Fruit fly (Drosophila melanogaster): ENCODE measurements around the gene CG15721.

The CG15721 gene

DNA sequence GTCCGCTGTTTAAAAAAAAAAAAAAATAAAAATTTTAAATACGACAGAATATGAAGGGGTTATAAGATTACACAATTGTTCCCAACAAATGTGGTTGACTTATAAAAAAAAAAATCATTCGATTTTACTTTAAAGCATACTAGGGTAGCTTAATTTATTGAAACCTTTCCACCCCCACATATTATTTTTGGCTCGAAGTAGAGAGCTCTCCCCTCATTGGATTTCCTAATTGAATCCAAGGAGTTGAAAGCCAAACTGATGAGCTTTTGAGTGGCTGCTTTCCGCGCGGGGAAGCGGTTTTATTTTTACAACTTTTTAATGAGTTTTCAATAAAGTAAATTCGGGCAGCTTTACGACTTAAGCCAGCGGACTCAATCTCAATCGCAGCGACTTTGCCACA lies 34.3 kb downstream of the CG15721 start, which contains the start of gene CG15719:
CG15719 (minus strand) TSS at position 101 of the 400 bp plus-strand sequence.
- TF ChIP-seq CG12605 (GFP tag; IDR thresholded peaks at IDR 0.05) (no peak), CG15710 (tag; optimal IDR thresholded peaks at IDR 0.05) (no peak), CG34367 (tag; optimal IDR thresholded peaks at IDR 0.05) (no peak), CG14655 (GFP tag; optimal IDR thresholded peaks at IDR 0.05) (no peak), CG9948 (tag; optimal IDR thresholded peaks at IDR 0.05) (no peak), fd96Ca (GFP tag; IDR thresholded peaks at IDR 0.05) (no peak), Pif1A (GFP tag; optimal IDR thresholded peaks at IDR 0.05) (no peak), Pif1B (GFP tag; optimal IDR thresholded peaks at IDR 0.05) (no peak), gl (tag; optimal IDR thresholded peaks at IDR 0.05) (no peak), CG8301 (tag; optimal IDR thresholded peaks at IDR 0.05) (no peak), CG17806 (tag; optimal IDR thresholded peaks at IDR 0.05) (no peak)

DNA sequence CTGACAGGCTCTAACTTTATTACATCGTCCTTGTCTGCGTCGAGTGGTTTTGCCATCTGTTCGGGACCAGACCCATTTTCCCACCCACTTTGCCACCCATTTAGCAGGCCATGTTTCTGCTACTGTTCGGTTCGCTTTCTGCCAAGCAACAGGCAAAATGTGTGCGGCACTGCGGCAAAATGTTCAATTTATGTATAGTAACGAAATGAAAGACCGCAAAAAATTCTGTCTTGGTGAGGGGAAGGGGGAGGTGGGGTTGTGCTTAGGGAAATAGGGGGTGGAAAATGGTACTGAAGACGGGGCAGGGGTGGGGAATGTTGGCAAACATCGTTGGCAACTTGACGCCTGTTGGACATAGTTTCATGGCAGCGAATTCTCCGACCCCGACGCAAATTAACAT lies 41.8 kb downstream of the CG15721 start:
- TF ChIP-seq CG17806 (tag; optimal IDR thresholded peaks at IDR 0.05) = no peak
- no peak for TF ChIP-seq CG15710 (tag; optimal IDR thresholded peaks at IDR 0.05)
- no peak for TF ChIP-seq CG34367 (tag; optimal IDR thresholded peaks at IDR 0.05)
- no peak for TF ChIP-seq Pif1A (GFP tag; optimal IDR thresholded peaks at IDR 0.05)
- no peak for TF ChIP-seq CG13204 (GFP tag; optimal IDR thresholded peaks at IDR 0.05)
- TF ChIP-seq CG4496 (GFP tag; IDR thresholded peaks at IDR 0.05) = no peak

- no peak for TF ChIP-seq Pif1B (GFP tag; optimal IDR thresholded peaks at IDR 0.05)
- no peak for TF ChIP-seq EcR (GFP tag; optimal IDR thresholded peaks at IDR 0.05)
- TF ChIP-seq gl (tag; optimal IDR thresholded peaks at IDR 0.05) = no peak
- TF ChIP-seq CG14655 (GFP tag; optimal IDR thresholded peaks at IDR 0.05) = no peak
- TF ChIP-seq fd96Ca (GFP tag; IDR thresholded peaks at IDR 0.05) = no peak
- no peak for TF ChIP-seq CG10348 (GFP tag; IDR thresholded peaks at IDR 0.05)
- no peak for TF ChIP-seq CG8159 (tag; optimal IDR thresholded peaks at IDR 0.05)
- TF ChIP-seq CG32121 (GFP tag; IDR thresholded peaks at IDR 0.05) = no peak
- no peak for TF ChIP-seq CG34367 (tag; optimal IDR thresholded peaks at IDR 0.05)
- TF ChIP-seq CG9948 (tag; optimal IDR thresholded peaks at IDR 0.05) = no peak
- TF ChIP-seq CG4496 (GFP tag; IDR thresholded peaks at IDR 0.05) = no peak
- TF ChIP-seq CG13204 (GFP tag; optimal IDR thresholded peaks at IDR 0.05) = no peak
- no peak for TF ChIP-seq CG17806 (tag; optimal IDR thresholded peaks at IDR 0.05)
- TF ChIP-seq Ets98B (GFP tag; IDR thresholded peaks at IDR 0.05) = no peak
- no peak for TF ChIP-seq D1 (tag; optimal IDR thresholded peaks at IDR 0.05)
These were observed 51.4 kb downstream of the CG15721 start, which contains the start of gene CG2209 for dm6 chrX:13021898-13022297. CG2209 (plus strand) TSS chrX:13022198.
